Fruit fly (Drosophila melanogaster): ENCODE data around the gene fne.

- peak; percentile 44 for TF ChIP-seq CG17806 (tag; optimal IDR thresholded peaks at IDR 0.05)
- TF ChIP-seq CG4496 (GFP tag; IDR thresholded peaks at IDR 0.05): no peak
Measured at dm6 chrX:12890166-12890825, 27.0 kb upstream of the fne start.

Measured in whole organism, pupa.